Worm (Caenorhabditis elegans): ENCODE results near the gene ZC190.10.
"Not testable (repeated sequence)": the region's sequence is repeated elsewhere in the genome, so short reads cannot be mapped to it uniquely, and the experiment has no call there.

- TF ChIP-seq ceh-16 (tag; optimal IDR thresholded peaks at IDR 0.05); nhr-237 (tag; optimal IDR thresholded peaks at IDR 0.05); dmd-4 (tag; optimal IDR thresholded peaks at IDR 0.05); ztf-4 (tag; optimal IDR thresholded peaks at IDR 0.05); blmp-1 (tag; optimal IDR thresholded peaks at IDR 0.05; ENCODE audit: insufficient read depth); lsy-2 (tag; optimal IDR thresholded peaks at IDR 0.05); ceh-82 (tag; optimal IDR thresholded peaks at IDR 0.05); aly-2 (tag; optimal IDR thresholded peaks at IDR 0.05); R02D3.7 (tag; optimal IDR thresholded peaks at IDR 0.05); lin-39 (tag; optimal IDR thresholded peaks at IDR 0.05); unc-62 (GFP tag; optimal IDR thresholded peaks at IDR 0.05); snpc-4 (tag; optimal IDR thresholded peaks at IDR 0.05); elt-3 (tag; optimal IDR thresholded peaks at IDR 0.05); nhr-77 (tag; optimal IDR thresholded peaks at IDR 0.05): not testable (repeated sequence)
These were observed at the start of gene ZC190.10 for ce11 chrV:8696218-8696617.
